Worm (Caenorhabditis elegans) whole organism, mixed stage, embryonic: ENCODE results near the gene C04C3.7.

Experiments used
- nhr-237 ChIP-seq: fragments of 150-350 bp; optimal IDR thresholded peaks from 2 replicates; lab custom pipeline; 2014; ENCODE audit warnings: missing biosample characterization, missing genetic modification characterization
- nhr-28 ChIP-seq: fragments of 150-350 bp; optimal IDR thresholded peaks from 2 replicates; lab custom pipeline; 2014; ENCODE audit warnings: missing biosample characterization, missing genetic modification characterization
- pha-4 ChIP-seq: fragments of 150-350 bp; optimal IDR thresholded peaks from 2 replicates; lab custom pipeline; 2018; ENCODE audit warnings: missing biosample characterization, missing genetic modification reagents, missing genetic modification characterization

ce11 chrIV:3477124-3477523 lies 43.8 kb upstream of the C04C3.7 start, which contains the start of gene srz-69:
- TF ChIP-seq pha-4 (tag; lab: Kevin White, UChicago) (no peak), nhr-28 (tag; lab: Kevin White, UChicago) (no peak), nhr-237 (tag; lab: Kevin White, UChicago) (no peak)
